Fruit fly (Drosophila melanogaster) whole organism, prepupa: Measurements from ENCODE around the gene cv.

Experiments
- Blimp-1 ChIP-seq: fragments of 200-800 bp; sonication (Bioruptor generic); optimal IDR thresholded peaks from 3 replicates; lab custom pipeline; 2017; ENCODE audit warnings: missing biosample characterization, missing genetic modification characterization, mild to moderate bottlenecking, moderate library complexity, missing genetic modification reagents
- CG10631 ChIP-seq: fragments of 200-800 bp; sonication (Bioruptor generic); optimal IDR thresholded peaks from 2 replicates; lab custom pipeline; 2016; ENCODE audit warnings: missing biosample characterization, missing genetic modification characterization
- CG10669 ChIP-seq: fragments of 200-800 bp; sonication (Bioruptor generic); optimal IDR thresholded peaks from 3 replicates; lab custom pipeline; 2018; ENCODE audit warnings: missing biosample characterization, mild to moderate bottlenecking, missing genetic modification characterization, moderate library complexity
- CG11294 ChIP-seq: fragments of 200-800 bp; sonication (Bioruptor generic); IDR thresholded peaks from 2 replicates; pipeline ENCODE4 v1.3.6; 2022; ENCODE audit warnings: missing biosample characterization, missing genetic modification characterization
- CG1621 ChIP-seq: fragments of 200-800 bp; sonication (Bioruptor generic); optimal IDR thresholded peaks from 3 replicates; lab custom pipeline; 2018; ENCODE audit warnings: missing biosample characterization, mild to moderate bottlenecking, missing genetic modification characterization
- CG16779 ChIP-seq: fragments of 200-800 bp; sonication (Bioruptor generic); optimal IDR thresholded peaks from 3 replicates; lab custom pipeline; 2017; ENCODE audit warnings: missing biosample characterization, mild to moderate bottlenecking, missing genetic modification characterization
- CG31627 ChIP-seq: fragments of 200-800 bp; sonication (Bioruptor generic); optimal IDR thresholded peaks from 3 replicates; lab custom pipeline; 2016; ENCODE audit warnings: missing biosample characterization, missing genetic modification characterization
- CG32006 ChIP-seq: fragments of 200-800 bp; sonication (Bioruptor generic); optimal IDR thresholded peaks from 3 replicates; lab custom pipeline; 2017; ENCODE audit warnings: missing biosample characterization, mild to moderate bottlenecking, missing genetic modification characterization
- CG34406 ChIP-seq: fragments of 200-800 bp; sonication (Bioruptor generic); optimal IDR thresholded peaks from 3 replicates; lab custom pipeline; 2016; ENCODE audit warnings: missing biosample characterization, missing genetic modification characterization
- CG3919 ChIP-seq: fragments of 200-800 bp; sonication (Bioruptor generic); optimal IDR thresholded peaks from 3 replicates; lab custom pipeline; 2016; ENCODE audit warnings: missing biosample characterization, missing genetic modification characterization
- CG4318 ChIP-seq: fragments of 200-800 bp; sonication (Bioruptor generic); optimal IDR thresholded peaks from 3 replicates; lab custom pipeline; 2017; ENCODE audit warnings: missing biosample characterization, mild to moderate bottlenecking, missing genetic modification characterization
- CG6163 ChIP-seq: fragments of 200-800 bp; sonication (Bioruptor generic); IDR thresholded peaks from 3 replicates; pipeline ENCODE4 v1.3.6; 2022; ENCODE audit warnings: missing biosample characterization, missing genetic modification characterization
- CG6276 ChIP-seq: fragments of 200-800 bp; sonication (Bioruptor generic); optimal IDR thresholded peaks from 2 replicates; lab custom pipeline; 2017; ENCODE audit warnings: missing biosample characterization, mild to moderate bottlenecking, missing genetic modification characterization
- CG6792 ChIP-seq: fragments of 200-800 bp; sonication (Bioruptor generic); optimal IDR thresholded peaks from 3 replicates; lab custom pipeline; 2016; ENCODE audit warnings: missing biosample characterization, missing genetic modification characterization
- CG6808 ChIP-seq: fragments of 200-800 bp; sonication (Bioruptor generic); optimal IDR thresholded peaks from 3 replicates; lab custom pipeline; 2017; ENCODE audit warnings: missing biosample characterization, missing genetic modification characterization, mild to moderate bottlenecking, moderate library complexity, missing genetic modification reagents
- CG6854 ChIP-seq: fragments of 200-800 bp; sonication (Bioruptor generic); optimal IDR thresholded peaks from 2 replicates; lab custom pipeline; 2017; ENCODE audit warnings: missing biosample characterization, mild to moderate bottlenecking, missing genetic modification characterization
- CG7368 ChIP-seq: fragments of 200-800 bp; sonication (Bioruptor generic); optimal IDR thresholded peaks from 3 replicates; lab custom pipeline; 2016; ENCODE audit warnings: missing biosample characterization, missing genetic modification characterization
- CG8319 ChIP-seq: fragments of 200-800 bp; sonication (Bioruptor generic); optimal IDR thresholded peaks from 3 replicates; lab custom pipeline; 2016; ENCODE audit warnings: missing biosample characterization, missing genetic modification characterization
- CG8632 ChIP-seq: fragments of 200-800 bp; sonication (Bioruptor generic); optimal IDR thresholded peaks from 3 replicates; lab custom pipeline; 2016; ENCODE audit warnings: missing biosample characterization, missing genetic modification characterization
- CG9139 ChIP-seq: fragments of 200-800 bp; sonication (Bioruptor generic); optimal IDR thresholded peaks from 3 replicates; lab custom pipeline; 2017; ENCODE audit warnings: missing biosample characterization, mild to moderate bottlenecking, missing genetic modification characterization
- Eip75B ChIP-seq: fragments of 200-800 bp; sonication (Bioruptor generic); optimal IDR thresholded peaks from 3 replicates; lab custom pipeline; 2016; ENCODE audit warnings: missing biosample characterization, missing genetic modification characterization
- Eip78C ChIP-seq: fragments of 200-800 bp; sonication (Bioruptor generic); peaks from one replicate; lab custom pipeline; 2016; ENCODE audit warnings: missing biosample characterization, missing genetic modification characterization
- Eip93F ChIP-seq: fragments of 200-800 bp; sonication (Bioruptor generic); optimal IDR thresholded peaks from 2 replicates; lab custom pipeline; 2016; ENCODE audit warnings: missing biosample characterization, mild to moderate bottlenecking, missing genetic modification characterization
- Hr38 ChIP-seq: sonication (Bioruptor generic); optimal IDR thresholded peaks from 2 replicates; lab custom pipeline; 2016; ENCODE audit warnings: missing biosample characterization, missing genetic modification characterization
- Hr39 ChIP-seq: fragments of 200-800 bp; sonication (Bioruptor generic); optimal IDR thresholded peaks from 2 replicates; lab custom pipeline; 2016; ENCODE audit warnings: missing biosample characterization, missing genetic modification characterization
- Hr4 ChIP-seq: fragments of 200-800 bp; sonication (Bioruptor generic); optimal IDR thresholded peaks from 3 replicates; lab custom pipeline; 2016; ENCODE audit warnings: missing biosample characterization, missing genetic modification characterization
- Met ChIP-seq: fragments of 200-800 bp; sonication (Bioruptor generic); optimal IDR thresholded peaks from 3 replicates; lab custom pipeline; 2016; ENCODE audit warnings: missing biosample characterization, missing genetic modification characterization
- OdsH ChIP-seq: fragments of 200-800 bp; sonication (Bioruptor generic); optimal IDR thresholded peaks from 3 replicates; lab custom pipeline; 2016; ENCODE audit warnings: missing biosample characterization, missing genetic modification characterization
- Smox ChIP-seq: fragments of 200-800 bp; sonication (Bioruptor generic); optimal IDR thresholded peaks from 3 replicates; lab custom pipeline; 2016; ENCODE audit warnings: missing biosample characterization, missing genetic modification characterization
- Sox102F ChIP-seq: fragments of 200-800 bp; sonication (Bioruptor generic); optimal IDR thresholded peaks from 2 replicates; lab custom pipeline; 2016; ENCODE audit warnings: missing biosample characterization, mild to moderate bottlenecking, missing genetic modification characterization
- achi ChIP-seq: fragments of 200-800 bp; sonication (Bioruptor generic); optimal IDR thresholded peaks from 3 replicates; lab custom pipeline; 2016; ENCODE audit warnings: missing biosample characterization, missing genetic modification characterization
- acj6 ChIP-seq: fragments of 200-800 bp; sonication (Bioruptor generic); optimal IDR thresholded peaks from 3 replicates; lab custom pipeline; 2016; ENCODE audit warnings: missing biosample characterization, missing genetic modification characterization
- cyc ChIP-seq: fragments of 200-800 bp; sonication (Bioruptor generic); optimal IDR thresholded peaks from 3 replicates; lab custom pipeline; 2016; ENCODE audit warnings: missing biosample characterization, missing genetic modification characterization
- dac ChIP-seq: fragments of 200-800 bp; sonication (Bioruptor generic); optimal IDR thresholded peaks from 2 replicates; lab custom pipeline; 2017; ENCODE audit warnings: missing biosample characterization, mild to moderate bottlenecking, missing genetic modification characterization
- eg ChIP-seq: fragments of 200-800 bp; sonication (Bioruptor generic); IDR thresholded peaks from 3 replicates; pipeline ENCODE4 v1.3.6; 2022; ENCODE audit warnings: missing biosample characterization, missing genetic modification characterization
- fd59A ChIP-seq: fragments of 200-800 bp; sonication (Bioruptor generic); optimal IDR thresholded peaks from 2 replicates; lab custom pipeline; 2017; ENCODE audit warnings: missing biosample characterization, mild to moderate bottlenecking, missing genetic modification characterization, missing genetic modification reagents
- fd85E ChIP-seq: fragments of 200-800 bp; sonication (Bioruptor generic); optimal IDR thresholded peaks from 3 replicates; lab custom pipeline; 2016; ENCODE audit warnings: missing biosample characterization, missing genetic modification characterization
- fkh ChIP-seq: fragments of 200-800 bp; sonication (Bioruptor generic); optimal IDR thresholded peaks from 3 replicates; lab custom pipeline; 2017; ENCODE audit warnings: missing biosample characterization, mild to moderate bottlenecking, missing genetic modification characterization, moderate library complexity
- net ChIP-seq: fragments of 200-800 bp; sonication (Bioruptor generic); optimal IDR thresholded peaks from 3 replicates; lab custom pipeline; 2016; ENCODE audit warnings: missing biosample characterization, missing genetic modification characterization
- salr ChIP-seq, 2 experiments: fragments of 200-800 bp; sonication (Bioruptor generic); optimal IDR thresholded peaks; 3 replicates each; lab custom pipeline; 2016 to 2018; ENCODE audit warnings: missing biosample characterization in 2 of 2, missing genetic modification characterization in 2 of 2, mild to moderate bottlenecking in 1 of 2
- spab ChIP-seq: fragments of 200-800 bp; sonication (Bioruptor generic); optimal IDR thresholded peaks from 2 replicates; lab custom pipeline; 2017; ENCODE audit warnings: missing biosample characterization, mild to moderate bottlenecking, missing genetic modification characterization, missing genetic modification reagents
- svp ChIP-seq: fragments of 200-800 bp; sonication (Bioruptor generic); peaks from one replicate; lab custom pipeline; 2016; ENCODE audit warnings: missing biosample characterization, missing genetic modification characterization
- topi ChIP-seq: fragments of 200-800 bp; sonication (Bioruptor generic); optimal IDR thresholded peaks from 3 replicates; lab custom pipeline; 2016; ENCODE audit warnings: missing biosample characterization, missing genetic modification characterization
- vri ChIP-seq: fragments of 200-800 bp; sonication (Bioruptor generic); optimal IDR thresholded peaks from 3 replicates; lab custom pipeline; 2016; ENCODE audit warnings: missing biosample characterization, mild to moderate bottlenecking, missing genetic modification characterization

The cv gene

dm6 chrX:5696436-5697022 lies 6.7 kb downstream of the cv start (continued):
- TF ChIP-seq CG34406 (GFP tag; lab: Kevin White, UChicago) (peak; percentile 97), Hr38 (GFP tag; lab: Kevin White, UChicago) (peak; percentile 66), dac (GFP tag; lab: Kevin White, UChicago) (peak; percentile 96), CG31627 (GFP tag; lab: Kevin White, UChicago) (peak; percentile 98), Hr4 (GFP tag; lab: Kevin White, UChicago) (peak; percentile 97), spab (GFP tag; lab: Kevin White, UChicago) (peak; percentile 97), salr (GFP tag; optimal IDR thresholded peaks at IDR 0.05; lab: Kevin White, UChicago) (peak; percentile 93 to 95), CG32006 (GFP tag; lab: Kevin White, UChicago) (peak; percentile 97), Met (GFP tag; lab: Kevin White, UChicago) (peak; percentile 97), CG6808 (peak; percentile 97), CG6276 (GFP tag; lab: Kevin White, UChicago) (peak; percentile 94), net (peak; percentile 97), Eip78C (GFP tag; lab: Kevin White, UChicago) (peak; percentile 99), achi (GFP tag; lab: Kevin White, UChicago) (peak; percentile 96), fd59A (GFP tag; lab: Kevin White, UChicago) (peak; percentile 96), svp (GFP tag; lab: Kevin White, UChicago) (peak; percentile 99), CG16779 (tag; lab: Kevin White, UChicago) (peak; percentile 95), CG4318 (GFP tag; lab: Kevin White, UChicago) (peak; percentile 94), CG8319 (GFP tag; lab: Kevin White, UChicago) (peak; percentile 95), CG6163 (GFP tag; lab: Robert Waterston, UW) (peak; percentile 99), Eip75B (GFP tag; lab: Kevin White, UChicago) (peak; percentile 98), CG11294 (peak; percentile 89), CG6792 (GFP tag; lab: Kevin White, UChicago) (peak; percentile 98), Hr39 (GFP tag; lab: Kevin White, UChicago) (peak; percentile 98), cyc (GFP tag; lab: Kevin White, UChicago) (peak; percentile 99), fkh (GFP tag; lab: Kevin White, UChicago) (peak; percentile 67), CG8632 (GFP tag; lab: Kevin White, UChicago) (peak; percentile 95), CG1621 (tag; lab: Kevin White, UChicago) (peak; percentile 96), topi (GFP tag; lab: Kevin White, UChicago) (peak; percentile 99), CG3919 (peak; percentile 99), eg (GFP tag; lab: Robert Waterston, UW) (peak; percentile 97), CG10669 (GFP tag; lab: Kevin White, UChicago) (peak; percentile 94), acj6 (GFP tag; lab: Kevin White, UChicago) (peak; percentile 98), OdsH (GFP tag; lab: Kevin White, UChicago) (peak; percentile 96), CG7368 (GFP tag; lab: Kevin White, UChicago) (peak; percentile 99), CG10631 (GFP tag; lab: Kevin White, UChicago) (peak; percentile 97), fd85E (GFP tag; lab: Kevin White, UChicago) (peak; percentile 94), Blimp-1 (GFP tag; lab: Kevin White, UChicago) (peak; percentile 70), CG6854 (GFP tag; lab: Kevin White, UChicago) (peak; percentile 95)

- TF ChIP-seq CG8632 (GFP tag; lab: Kevin White, UChicago) (peak; percentile 52), CG6854 (GFP tag; lab: Kevin White, UChicago) (peak; percentile 48), topi (GFP tag; lab: Kevin White, UChicago) (peak; percentile 66), fkh (GFP tag; lab: Kevin White, UChicago) (no peak), Sox102F (GFP tag; lab: Kevin White, UChicago) (peak; percentile 62), salr (GFP tag; optimal IDR thresholded peaks at IDR 0.05; lab: Kevin White, UChicago) (peak; percentile 17 to 51), eg (GFP tag; lab: Robert Waterston, UW) (peak; percentile 69; the same call in 2 of the 3 replicates), CG6792 (GFP tag; lab: Kevin White, UChicago) (peak; percentile 62), CG6808 (peak; percentile 78), CG16779 (tag; lab: Kevin White, UChicago) (peak; percentile 73), CG3919 (peak; percentile 62), Eip75B (GFP tag; lab: Kevin White, UChicago) (peak; percentile 76), Eip93F (GFP tag; lab: Kevin White, UChicago) (peak; percentile 44), OdsH (GFP tag; lab: Kevin White, UChicago) (peak; percentile 63), Eip78C (GFP tag; lab: Kevin White, UChicago) (peak; percentile 22), Smox (GFP tag; lab: Kevin White, UChicago) (peak; percentile 70), Met (GFP tag; lab: Kevin White, UChicago) (peak; percentile 77), achi (GFP tag; lab: Kevin White, UChicago) (peak; percentile 71), CG34406 (GFP tag; lab: Kevin White, UChicago) (peak; percentile 53), CG9139 (GFP tag; lab: Kevin White, UChicago) (peak; percentile 56), CG1621 (tag; lab: Kevin White, UChicago) (peak; percentile 52), CG10669 (GFP tag; lab: Kevin White, UChicago) (peak; percentile 73), CG4318 (GFP tag; lab: Kevin White, UChicago) (peak; percentile 59), spab (GFP tag; lab: Kevin White, UChicago) (peak; percentile 68), vri (GFP tag; lab: Kevin White, UChicago) (peak; percentile 25), CG32006 (GFP tag; lab: Kevin White, UChicago) (peak; percentile 79)
Observed at dm6 chrX:5698087-5698727, 8.4 kb downstream of the cv start, which contains the start of gene AdamTS-B. Gene AdamTS-B (plus strand): TSS chrX:5698557.
